Worm (Caenorhabditis elegans) whole organism, early embryonic: ENCODE data around the gene Y6E2A.1.

Experiments
- B0310.2 ChIP-seq: sonication (generic microtip); optimal IDR thresholded peaks from 2 replicates; lab custom pipeline; 2016; ENCODE audit warnings: mild to moderate bottlenecking, missing genetic modification characterization, missing compliant biosample characterization
- ceh-36 ChIP-seq: sonication (generic microtip); optimal IDR thresholded peaks from 2 replicates; lab custom pipeline; 2016; ENCODE audit warnings: missing genetic modification characterization, inconsistent platforms, missing compliant biosample characterization
- flt-1 ChIP-seq: fragments of 200-800 bp; sonication (Bioruptor generic); IDR thresholded peaks from 2 replicates; pipeline ENCODE4 v1.3.6; 2022; ENCODE audit warnings: missing genetic modification characterization, missing compliant biosample characterization
- scrt-1 ChIP-seq: fragments of 200-800 bp; sonication (Bioruptor generic); IDR thresholded peaks from 2 replicates; pipeline ENCODE4 v1.3.6; 2022; ENCODE audit warnings: missing genetic modification characterization, missing compliant biosample characterization
- sea-1 ChIP-seq: fragments of 200-800 bp; sonication (Bioruptor generic); conservative IDR thresholded peaks from 2 replicates; pipeline ENCODE4 v1.3.6; 2022; ENCODE audit warnings: missing genetic modification characterization, missing compliant biosample characterization
- tbx-11 ChIP-seq: fragments of 200-800 bp; sonication (Bioruptor generic); IDR thresholded peaks from 2 replicates; pipeline ENCODE4 v1.3.6; 2022; ENCODE audit warnings: missing genetic modification characterization, missing compliant biosample characterization

DNA sequence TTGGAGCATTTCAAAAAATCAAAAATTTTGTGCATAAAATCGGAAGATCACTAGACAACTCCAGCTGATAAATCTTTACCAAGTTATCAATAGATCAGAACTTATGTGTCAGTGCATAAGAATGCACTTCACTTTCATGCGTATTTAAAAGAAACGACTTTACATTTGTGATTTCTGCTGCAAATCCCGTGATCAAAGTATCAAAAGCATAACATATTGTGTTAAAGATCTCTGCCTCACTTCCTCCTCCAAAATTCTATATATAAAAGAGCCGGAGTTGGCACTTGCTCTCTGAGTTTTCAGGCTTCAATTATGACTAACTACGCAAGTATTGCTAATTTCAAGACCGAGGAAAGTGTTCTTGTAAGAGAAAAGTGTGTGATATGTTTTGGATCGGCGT is 16.6 kb downstream of the Y6E2A.1 start, which contains the start of gene nhr-198:
- no peak for TF ChIP-seq ceh-36 (tag; lab: Kevin White, UChicago)
- no peak for TF ChIP-seq sea-1
- no peak for TF ChIP-seq B0310.2 (tag; lab: Kevin White, UChicago)
- TF ChIP-seq flt-1 (GFP tag; lab: Robert Waterston, UW), result no peak
- no peak for TF ChIP-seq tbx-11
- no peak for TF ChIP-seq scrt-1 (GFP tag; lab: Robert Waterston, UW)
